Worm (Caenorhabditis elegans) whole organism, L3 larva: ENCODE measurements around the gene egl-38.

Source experiments
- ceh-82 ChIP-seq: fragments of 150-350 bp; optimal IDR thresholded peaks from 2 replicates; lab custom pipeline; 2014; ENCODE audit warnings: missing biosample characterization, missing genetic modification characterization
- elt-2 ChIP-seq: sonication (generic microtip); optimal IDR thresholded peaks from 2 replicates; lab custom pipeline; 2016; ENCODE audit warnings: missing genetic modification reagents, mild to moderate bottlenecking, missing genetic modification characterization, missing compliant biosample characterization
- jun-1 ChIP-seq: fragments of 150-350 bp; optimal IDR thresholded peaks from 2 replicates; lab custom pipeline; 2014; ENCODE audit warnings: missing biosample characterization, missing genetic modification reagents, missing genetic modification characterization
- mdl-1 ChIP-seq: fragments of 150-350 bp; optimal IDR thresholded peaks from 2 replicates; lab custom pipeline; 2014; ENCODE audit warnings: missing biosample characterization, missing genetic modification characterization
- mml-1 ChIP-seq: fragments of 150-350 bp; sonication (generic microtip); optimal IDR thresholded peaks from 3 replicates; lab custom pipeline; 2014; ENCODE audit warnings: missing biosample characterization, missing genetic modification characterization
- nhr-11 ChIP-seq: fragments of 150-350 bp; optimal IDR thresholded peaks from 2 replicates; lab custom pipeline; 2014; ENCODE audit warnings: missing biosample characterization, missing genetic modification characterization
- nhr-12 ChIP-seq: fragments of 150-350 bp; optimal IDR thresholded peaks from 2 replicates; lab custom pipeline; 2014; ENCODE audit warnings: missing biosample characterization, missing genetic modification characterization
- nhr-237 ChIP-seq: fragments of 150-350 bp; optimal IDR thresholded peaks from 2 replicates; lab custom pipeline; 2014; ENCODE audit warnings: missing biosample characterization, missing genetic modification characterization
- pqm-1 ChIP-seq: fragments of 150-350 bp; optimal IDR thresholded peaks from 2 replicates; lab custom pipeline; 2017; ENCODE audit warnings: missing biosample characterization, missing genetic modification characterization, inconsistent platforms
- unc-39 ChIP-seq: sonication (generic microtip); optimal IDR thresholded peaks from 4 replicates; lab custom pipeline; 2017; ENCODE audit warnings: missing biosample characterization, missing genetic modification characterization
- unc-62 ChIP-seq: fragments of 150-350 bp; sonication (generic microtip); optimal IDR thresholded peaks from 4 replicates; lab custom pipeline; 2014; ENCODE audit warnings: missing biosample characterization, missing genetic modification reagents, missing genetic modification characterization
- zag-1 ChIP-seq: fragments of 150-350 bp; optimal IDR thresholded peaks from 2 replicates; lab custom pipeline; 2014; ENCODE audit warnings: missing biosample characterization, missing genetic modification characterization

- TF ChIP-seq mdl-1 = no peak
- no peak for TF ChIP-seq zag-1
- no peak for TF ChIP-seq unc-62 (GFP tag; lab: Kevin White, UChicago)
- no peak for TF ChIP-seq jun-1 (tag; lab: Kevin White, UChicago)
- no peak for TF ChIP-seq nhr-11 (tag; lab: Kevin White, UChicago)
- no peak for TF ChIP-seq ceh-82 (tag; lab: Kevin White, UChicago)
- no peak for TF ChIP-seq mml-1
- no peak for TF ChIP-seq nhr-12 (tag; lab: Kevin White, UChicago)
- TF ChIP-seq unc-39 (tag; lab: Kevin White, UChicago) = no peak
- TF ChIP-seq pqm-1 = no peak
- TF ChIP-seq elt-2 = no peak
- TF ChIP-seq nhr-237 (tag; lab: Kevin White, UChicago) = no peak
These were observed 34.2 kb upstream of the egl-38 start for ce11 chrIV:10144487-10144886.
